Fruit fly (Drosophila melanogaster): ENCODE data around the gene CG9698.

The CG9698 gene

dm6 chr3R:30501174-30501573 is 13.4 kb upstream of the CG9698 start:
- TF ChIP-seq Pif1A (GFP tag; optimal IDR thresholded peaks at IDR 0.05) (peak; percentile 60), CG8301 (tag; optimal IDR thresholded peaks at IDR 0.05) (no peak), CG4496 (GFP tag; IDR thresholded peaks at IDR 0.05) (peak; percentile 76; the same call in 2 of the 3 replicates), CG14655 (GFP tag; optimal IDR thresholded peaks at IDR 0.05) (peak; percentile 67), CG34367 (tag; optimal IDR thresholded peaks at IDR 0.05) (peak; percentile 3), fd96Ca (GFP tag; IDR thresholded peaks at IDR 0.05) (peak; percentile 66; the same call in 2 of the 3 replicates), Pif1B (GFP tag; optimal IDR thresholded peaks at IDR 0.05) (peak; percentile 31), EcR (GFP tag; optimal IDR thresholded peaks at IDR 0.05) (no peak), CG8159 (tag; optimal IDR thresholded peaks at IDR 0.05) (peak; percentile 67)

- TF ChIP-seq CG15710 (tag; optimal IDR thresholded peaks at IDR 0.05) (no peak), fd96Ca (GFP tag; IDR thresholded peaks at IDR 0.05) (no peak), CG9948 (tag; optimal IDR thresholded peaks at IDR 0.05) (no peak), CG17806 (tag; optimal IDR thresholded peaks at IDR 0.05) (no peak), CG14655 (GFP tag; optimal IDR thresholded peaks at IDR 0.05) (no peak), CG32121 (GFP tag; IDR thresholded peaks at IDR 0.05) (no peak)
Observed at dm6 chr3R:30503406-30503805, 11.2 kb upstream of the CG9698 start, which contains the start of gene CG31371. Gene CG31371, minus strand, starts transcription at chr3R:30503506.

DNA sequence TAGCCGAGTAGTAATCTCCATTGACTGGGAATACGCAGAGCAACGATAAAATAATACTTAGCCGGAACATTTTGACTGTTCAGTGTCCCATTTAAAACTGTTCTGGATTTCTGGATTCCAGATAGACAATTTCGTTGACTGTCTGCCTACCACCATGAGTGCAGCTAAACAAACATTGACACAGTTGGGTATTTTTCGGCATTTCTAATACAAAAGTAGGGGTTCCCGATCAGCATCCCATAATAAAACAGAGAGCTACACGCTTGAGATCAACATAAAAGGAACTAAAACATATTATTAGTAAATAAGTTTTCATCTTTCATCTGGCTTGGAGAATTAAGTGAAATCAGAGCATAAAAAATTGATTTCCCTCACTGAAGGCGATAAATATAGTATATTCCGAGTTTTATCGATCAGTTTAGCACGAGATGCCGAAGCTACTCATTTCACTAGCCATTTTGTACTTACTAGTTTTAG is 9.0 kb upstream of the CG9698 start, which contains the start of the genes PH4alphaSG1 and CG15539:
PH4alphaSG1 (minus strand) TSS at position 101 of the 477 bp plus-strand sequence.
CG15539 (plus strand) TSS at position 427 of the 477 bp plus-strand sequence.
- TF ChIP-seq Pif1B (GFP tag; optimal IDR thresholded peaks at IDR 0.05) (no peak), CG13204 (GFP tag; optimal IDR thresholded peaks at IDR 0.05) (no peak), CG17806 (tag; optimal IDR thresholded peaks at IDR 0.05) (no peak), gl (tag; optimal IDR thresholded peaks at IDR 0.05) (no peak), CG4496 (GFP tag; IDR thresholded peaks at IDR 0.05) (no peak)

- TF ChIP-seq CG8301 (tag; optimal IDR thresholded peaks at IDR 0.05) = no peak
- TF ChIP-seq CG12605 (GFP tag; IDR thresholded peaks at IDR 0.05) = no peak
- no peak for TF ChIP-seq CG17806 (tag; optimal IDR thresholded peaks at IDR 0.05)
- TF ChIP-seq CG4496 (GFP tag; IDR thresholded peaks at IDR 0.05) = no peak
- no peak for TF ChIP-seq Pif1A (GFP tag; optimal IDR thresholded peaks at IDR 0.05)
- TF ChIP-seq D1 (tag; optimal IDR thresholded peaks at IDR 0.05) = no peak
- no peak for TF ChIP-seq Pif1B (GFP tag; optimal IDR thresholded peaks at IDR 0.05)
- no peak for TF ChIP-seq Snoo (tag; optimal IDR thresholded peaks at IDR 0.05)
- no peak for TF ChIP-seq CG8159 (tag; optimal IDR thresholded peaks at IDR 0.05)
- no peak for TF ChIP-seq CG9948 (tag; optimal IDR thresholded peaks at IDR 0.05)
- TF ChIP-seq gl (tag; optimal IDR thresholded peaks at IDR 0.05) = no peak
- no peak for TF ChIP-seq EcR (GFP tag; optimal IDR thresholded peaks at IDR 0.05)
- no peak for TF ChIP-seq Ets98B (GFP tag; IDR thresholded peaks at IDR 0.05)
- no peak for TF ChIP-seq CG32121 (GFP tag; IDR thresholded peaks at IDR 0.05)
- TF ChIP-seq rn (GFP tag; IDR thresholded peaks at IDR 0.05) = no peak
- no peak for TF ChIP-seq fd96Ca (GFP tag; IDR thresholded peaks at IDR 0.05)
- no peak for TF ChIP-seq CG13204 (GFP tag; optimal IDR thresholded peaks at IDR 0.05)
- TF ChIP-seq CG15710 (tag; optimal IDR thresholded peaks at IDR 0.05) = no peak
- TF ChIP-seq CG10348 (GFP tag; IDR thresholded peaks at IDR 0.05) = no peak
- TF ChIP-seq CG34367 (tag; optimal IDR thresholded peaks at IDR 0.05) = no peak
Observed at dm6 chr3R:30507723-30508122, 6.9 kb upstream of the CG9698 start, which contains the start of gene CG34041. Gene CG34041, plus strand, starts transcription at chr3R:30508023.

DNA sequence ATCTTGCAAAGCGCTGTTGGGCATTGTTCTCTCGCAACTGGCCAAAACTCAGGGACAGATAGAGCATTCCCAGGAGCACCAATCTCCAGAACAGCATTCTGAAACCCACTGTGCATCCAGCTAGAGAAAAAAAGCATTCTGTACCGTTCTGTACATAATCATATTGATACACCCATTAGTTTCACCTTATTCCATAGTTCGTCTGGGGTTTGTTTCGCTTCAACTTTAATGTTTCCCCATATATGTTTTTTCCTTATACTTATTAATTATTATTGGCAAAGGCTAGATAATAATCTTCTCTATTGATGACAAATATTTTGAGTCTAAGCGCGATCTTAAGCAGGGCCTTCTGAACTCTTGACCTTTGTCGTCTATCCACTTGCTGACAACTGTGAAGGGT is 2.5 kb upstream of the CG9698 start, which contains the start of gene PH4alphaNE2:
PH4alphaNE2 (minus strand) TSS at position 101 of the 400 bp plus-strand sequence.
- no peak for TF ChIP-seq CG34367 (tag; optimal IDR thresholded peaks at IDR 0.05)
- no peak for TF ChIP-seq Pif1A (GFP tag; optimal IDR thresholded peaks at IDR 0.05)
- no peak for TF ChIP-seq CG10348 (GFP tag; IDR thresholded peaks at IDR 0.05)
- no peak for TF ChIP-seq EcR (GFP tag; optimal IDR thresholded peaks at IDR 0.05)
- TF ChIP-seq Snoo (tag; optimal IDR thresholded peaks at IDR 0.05) = no peak
- TF ChIP-seq CG8159 (tag; optimal IDR thresholded peaks at IDR 0.05) = no peak
- no peak for TF ChIP-seq CG13204 (GFP tag; optimal IDR thresholded peaks at IDR 0.05)
- no peak for TF ChIP-seq CG8301 (tag; optimal IDR thresholded peaks at IDR 0.05)
- no peak for TF ChIP-seq Ets98B (GFP tag; IDR thresholded peaks at IDR 0.05)
- TF ChIP-seq CG9948 (tag; optimal IDR thresholded peaks at IDR 0.05) = no peak
- TF ChIP-seq CG4496 (GFP tag; IDR thresholded peaks at IDR 0.05) = no peak
- TF ChIP-seq CG15710 (tag; optimal IDR thresholded peaks at IDR 0.05) = no peak
- no peak for TF ChIP-seq rn (GFP tag; IDR thresholded peaks at IDR 0.05)

dm6 chr3R:30518274-30518873 is 3.8 kb downstream of the CG9698 start:
- no peak for TF ChIP-seq rn (GFP tag; IDR thresholded peaks at IDR 0.05)
- no peak for TF ChIP-seq Ets98B (GFP tag; IDR thresholded peaks at IDR 0.05)
- TF ChIP-seq CG15710 (tag; optimal IDR thresholded peaks at IDR 0.05) = no peak
- no peak for TF ChIP-seq CG34367 (tag; optimal IDR thresholded peaks at IDR 0.05)
- no peak for TF ChIP-seq CG8159 (tag; optimal IDR thresholded peaks at IDR 0.05)
- TF ChIP-seq CG17806 (tag; optimal IDR thresholded peaks at IDR 0.05) = no peak
- no peak for TF ChIP-seq CG13204 (GFP tag; optimal IDR thresholded peaks at IDR 0.05)
- TF ChIP-seq D1 (tag; optimal IDR thresholded peaks at IDR 0.05) = no peak
- TF ChIP-seq CG8301 (tag; optimal IDR thresholded peaks at IDR 0.05) = no peak
- no peak for TF ChIP-seq Pif1A (GFP tag; optimal IDR thresholded peaks at IDR 0.05)

All from whole organism, pupa.